Fruit fly (Drosophila melanogaster) whole organism, embryonic: ENCODE measurements around the gene TwdlV.

Source experiments
- HLH4C ChIP-seq: fragments of 200-800 bp; sonication (Bioruptor generic); IDR thresholded peaks from 3 replicates; pipeline ENCODE4 v1.3.6; 2022; ENCODE audit warnings: missing biosample characterization, missing genetic modification characterization; ENCODE audit not compliant: partially characterized antibody
- Oli ChIP-seq: fragments of 200-800 bp; sonication (Bioruptor generic); optimal IDR thresholded peaks from 2 replicates; lab custom pipeline; 2018; ENCODE audit warnings: missing biosample characterization, mild to moderate bottlenecking, missing genetic modification characterization, moderate library complexity
- en ChIP-seq: fragments of 200-800 bp; sonication (Bioruptor generic); optimal IDR thresholded peaks from 2 replicates; lab custom pipeline; 2016; ENCODE audit warnings: missing biosample characterization, missing genetic modification characterization
- tgo ChIP-seq: fragments of 200-800 bp; sonication (Bioruptor generic); IDR thresholded peaks from 3 replicates; pipeline ENCODE4 v1.3.6; 2022; ENCODE audit warnings: missing biosample characterization, missing genetic modification characterization

DNA sequence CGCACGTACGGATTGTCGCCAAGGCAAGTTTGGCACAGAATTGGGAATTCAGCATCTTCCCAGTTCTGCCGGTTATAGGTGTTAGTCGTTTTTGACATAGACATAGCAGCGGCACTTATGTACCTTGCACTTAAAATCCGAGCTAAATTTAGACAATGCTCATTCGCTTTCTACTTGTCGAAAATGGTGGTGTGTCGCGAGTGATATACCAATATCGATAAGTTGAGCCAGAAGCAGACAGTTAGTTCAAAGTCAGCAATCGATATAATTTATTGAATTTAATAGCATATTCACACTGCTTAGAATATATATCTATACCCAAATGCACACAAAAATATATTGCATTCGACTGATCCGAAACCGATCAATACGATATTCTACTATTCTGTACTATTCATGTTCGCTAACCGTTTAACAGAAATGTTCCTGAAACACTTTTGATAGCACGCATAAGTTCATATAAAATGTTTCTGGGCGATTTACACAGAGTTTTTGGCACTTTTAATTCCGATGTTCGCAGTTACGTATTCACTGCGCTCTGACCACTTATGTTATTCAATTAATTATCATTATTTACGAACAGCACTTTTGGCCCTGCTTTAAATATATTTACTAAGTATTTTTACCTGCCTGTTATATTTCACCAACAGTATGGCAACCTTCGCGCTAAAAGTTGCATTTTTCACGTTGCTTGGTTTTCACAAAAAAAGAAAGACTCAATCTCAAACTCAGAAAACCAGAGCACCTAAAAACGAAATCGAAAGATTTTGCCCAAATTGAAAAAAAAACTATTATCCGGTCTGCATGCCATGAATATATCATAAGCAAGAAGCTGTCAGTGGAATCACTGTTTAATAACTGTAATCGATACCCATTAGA is 22.1 kb upstream of the TwdlV start, which contains the start of gene CG14641:
- no peak for TF ChIP-seq tgo (GFP tag; lab: Robert Waterston, UW)
- TF ChIP-seq en (GFP tag; lab: Kevin White, UChicago) = no peak
- TF ChIP-seq Oli (tag; lab: Kevin White, UChicago) = no peak
- TF ChIP-seq HLH4C (GFP tag; lab: Robert Waterston, UW) = no peak
